Comparison of ENCODE assay signal across 1 fruit fly cellular context in the genomic region with DNA sequence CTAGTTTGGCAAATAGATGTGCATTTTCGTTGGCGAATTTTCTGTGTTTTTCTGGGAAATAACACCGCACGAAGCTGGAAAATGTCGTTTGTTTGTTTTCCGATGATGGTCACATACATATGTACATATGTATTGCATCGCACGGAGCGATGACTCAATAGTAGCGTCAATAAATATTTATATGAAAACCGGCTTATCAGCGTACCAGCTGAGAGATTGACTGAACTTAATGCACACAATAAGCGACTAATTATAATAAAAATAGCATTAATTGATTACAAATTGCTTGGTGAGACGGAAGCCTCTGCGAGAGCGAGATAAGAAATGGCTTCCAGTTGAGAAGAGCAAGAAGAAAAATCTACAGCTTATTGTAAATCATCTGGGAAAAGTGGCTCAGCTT.
TF ChIP-seq lines count a peak whose summit lies in the region.

No protein-coding gene starts in this region.

TF ChIP-seq in whole organism, embryonic, 481 proteins besides CTCF, POLR2A, EP300 and RAD21 (continued from another document):
- no peak for TF ChIP-seq CG14050 (GFP tag; IDR thresholded peaks at IDR 0.05; lab: Robert Waterston, UW)
